Worm (Caenorhabditis elegans): ENCODE data around the gene wapl-1.

DNA sequence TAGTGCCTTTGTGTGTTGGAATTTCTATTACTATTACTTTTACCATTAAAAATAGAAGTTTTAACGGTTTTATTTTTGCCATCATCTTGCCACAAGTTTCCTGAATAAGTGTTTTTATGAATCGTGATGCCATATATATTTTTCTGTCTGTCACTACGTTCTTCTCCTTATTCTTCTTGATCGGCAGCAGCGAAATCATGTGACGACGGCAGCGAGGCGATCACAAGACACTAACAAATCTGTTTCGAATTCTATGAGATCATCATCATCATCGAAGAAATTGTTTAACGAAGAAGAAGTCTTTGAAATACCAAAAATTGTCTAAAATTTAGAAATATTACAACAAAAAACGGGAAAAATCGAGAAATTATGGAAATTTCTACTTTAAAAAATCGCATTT, 43.1 kb downstream of the wapl-1 start:
- TF ChIP-seq fkh-10 (GFP tag; optimal IDR thresholded peaks at IDR 0.05), result no peak
- TF ChIP-seq zag-1 (tag; optimal IDR thresholded peaks at IDR 0.05), result no peak

Measured in whole organism, L3 larva.